Worm (Caenorhabditis elegans) whole organism, young adult: ENCODE results near the gene acr-25.

Experiments used
- B0336.3 ChIP-seq: fragments of 200-800 bp; sonication (Bioruptor generic); IDR thresholded peaks from 2 replicates; pipeline ENCODE4 v1.3.6; 2022; ENCODE audit warnings: missing genetic modification characterization, missing compliant biosample characterization
- C17E4.6 ChIP-seq: fragments of 200-800 bp; sonication (Bioruptor generic); IDR thresholded peaks from 2 replicates; pipeline ENCODE4 v1.3.6; 2022; ENCODE audit warnings: missing genetic modification reagents, missing genetic modification characterization, missing compliant biosample characterization
- F23B12.7 ChIP-seq: sonication (generic microtip); optimal IDR thresholded peaks from 2 replicates; lab custom pipeline; 2017; ENCODE audit warnings: missing genetic modification characterization, mild to moderate bottlenecking, missing compliant biosample characterization, antibody characterized with exemption, moderate library complexity; ENCODE audit not compliant: insufficient read depth
- F39B2.1 ChIP-seq: fragments of 200-800 bp; sonication (Bioruptor generic); IDR thresholded peaks from 2 replicates; pipeline ENCODE4 v1.3.6; 2022; ENCODE audit warnings: missing genetic modification reagents, missing genetic modification characterization, missing compliant biosample characterization
- F49E8.2 ChIP-seq: sonication (generic microtip); optimal IDR thresholded peaks from 3 replicates; lab custom pipeline; 2017; ENCODE audit warnings: missing genetic modification characterization, mild to moderate bottlenecking, missing compliant biosample characterization, antibody characterized with exemption, moderate library complexity; ENCODE audit not compliant: insufficient read depth
- F55B11.4 ChIP-seq: sonication (generic microtip); optimal IDR thresholded peaks from 2 replicates; lab custom pipeline; 2016; ENCODE audit warnings: missing compliant biosample characterization, missing genetic modification characterization, borderline replicate concordance; ENCODE audit not compliant: insufficient read depth
- F57C9.4 ChIP-seq: sonication (generic microtip); optimal IDR thresholded peaks from 2 replicates; lab custom pipeline; 2017; ENCODE audit warnings: mild to moderate bottlenecking, missing genetic modification characterization, missing compliant biosample characterization
- K11D2.4 ChIP-seq: fragments of 200-800 bp; sonication (Bioruptor generic); IDR thresholded peaks from 2 replicates; pipeline ENCODE4 v1.3.6; 2022; ENCODE audit warnings: missing genetic modification reagents, missing genetic modification characterization, missing compliant biosample characterization
- K12H6.12 ChIP-seq: fragments of 200-800 bp; sonication (Bioruptor generic); optimal IDR thresholded peaks from 2 replicates; lab custom pipeline; 2018; ENCODE audit warnings: mild to moderate bottlenecking, missing genetic modification characterization, missing compliant biosample characterization
- T26A5.8 ChIP-seq: sonication (generic microtip); optimal IDR thresholded peaks from 2 replicates; lab custom pipeline; 2016; ENCODE audit warnings: missing genetic modification characterization, missing compliant biosample characterization
- Y56A3A.18 ChIP-seq: fragments of 200-800 bp; sonication (Bioruptor generic); IDR thresholded peaks from 2 replicates; pipeline ENCODE4 v1.3.6; 2022; ENCODE audit warnings: missing genetic modification reagents, missing genetic modification characterization, missing compliant biosample characterization
- Y67H2A.10 ChIP-seq: fragments of 200-800 bp; sonication (Bioruptor generic); conservative IDR thresholded peaks from 2 replicates; pipeline ENCODE4 v1.3.6; 2022; ENCODE audit warnings: missing genetic modification reagents, missing genetic modification characterization, missing compliant biosample characterization
- Y79H2A.3 ChIP-seq: fragments of 200-800 bp; sonication (Bioruptor generic); conservative IDR thresholded peaks from 2 replicates; pipeline ENCODE4 v1.3.6; 2022; ENCODE audit warnings: missing genetic modification reagents, missing genetic modification characterization, missing compliant biosample characterization
- Y95B8A.8 ChIP-seq: fragments of 200-800 bp; sonication (Bioruptor generic); IDR thresholded peaks from 2 replicates; pipeline ENCODE4 v1.3.6; 2022; ENCODE audit warnings: missing genetic modification reagents, missing genetic modification characterization, missing compliant biosample characterization
- ama-1 ChIP-seq, 3 experiments: fragments of 150-350 bp in 1 of 3; sonication (generic microtip) in 2 of 3; optimal IDR thresholded peaks; 2 replicates each; lab custom pipeline; 2014 to 2018; ENCODE audit warnings: missing biosample characterization in 2 of 3, missing genetic modification characterization in 2 of 3, missing genetic modification reagents in 2 of 3
- attf-5 ChIP-seq: fragments of 200-800 bp; sonication (Bioruptor generic); optimal IDR thresholded peaks from 2 replicates; lab custom pipeline; 2018; ENCODE audit warnings: mild to moderate bottlenecking, missing genetic modification characterization, missing compliant biosample characterization
- ceh-27 ChIP-seq: fragments of 200-800 bp; sonication (Bioruptor generic); optimal IDR thresholded peaks from 2 replicates; lab custom pipeline; 2018; ENCODE audit warnings: mild to moderate bottlenecking, missing genetic modification characterization, moderate library complexity, missing compliant biosample characterization
- die-1 ChIP-seq: sonication (generic microtip); optimal IDR thresholded peaks from 2 replicates; lab custom pipeline; 2016; ENCODE audit warnings: missing genotype, mild to moderate bottlenecking, missing genetic modification characterization, missing compliant biosample characterization
- egl-18 ChIP-seq: fragments of 200-800 bp; sonication (Bioruptor generic); IDR thresholded peaks from 2 replicates; pipeline ENCODE4 v1.3.6; 2022; ENCODE audit warnings: missing genetic modification reagents, missing genetic modification characterization, missing compliant biosample characterization
- gei-17 ChIP-seq: fragments of 200-800 bp; sonication (Bioruptor generic); optimal IDR thresholded peaks from 2 replicates; lab custom pipeline; 2018; ENCODE audit warnings: mild to moderate bottlenecking, missing genetic modification characterization, missing compliant biosample characterization
- him-1 ChIP-seq: sonication (generic microtip); optimal IDR thresholded peaks from 2 replicates; lab custom pipeline; 2016; ENCODE audit warnings: missing genotype, missing genetic modification reagents, missing genetic modification characterization, missing compliant biosample characterization
- hlh-12 ChIP-seq: sonication (generic microtip); optimal IDR thresholded peaks from 2 replicates; lab custom pipeline; 2016; ENCODE audit warnings: missing genetic modification characterization, missing compliant biosample characterization
- hmg-1.2 ChIP-seq: fragments of 200-800 bp; sonication (Bioruptor generic); IDR thresholded peaks from 2 replicates; pipeline ENCODE4 v1.3.6; 2022; ENCODE audit warnings: missing genetic modification reagents, missing genetic modification characterization, missing compliant biosample characterization
- hmg-20 ChIP-seq: fragments of 200-800 bp; sonication (Bioruptor generic); IDR thresholded peaks from 2 replicates; pipeline ENCODE4 v1.3.6; 2022; ENCODE audit warnings: missing genetic modification reagents, missing genetic modification characterization, missing compliant biosample characterization
- hrde-1 ChIP-seq: sonication (generic microtip); optimal IDR thresholded peaks from 2 replicates; lab custom pipeline; 2016; ENCODE audit warnings: missing genetic modification characterization, mild to moderate bottlenecking, missing compliant biosample characterization, moderate library complexity, missing genotype, missing genetic modification reagents, borderline replicate concordance
- let-526 ChIP-seq: fragments of 200-800 bp; sonication (Bioruptor generic); IDR thresholded peaks from 2 replicates; pipeline ENCODE4 v1.3.6; 2022; ENCODE audit warnings: missing genetic modification reagents, missing genetic modification characterization, missing compliant biosample characterization
- let-607 ChIP-seq, 2 experiments: fragments of 200-800 bp in 1 of 2; sonication (Bioruptor generic) in 1 of 2; sonication (generic microtip) in 1 of 2; optimal IDR thresholded peaks; 2 replicates each; lab custom pipeline; 2016 to 2018; ENCODE audit warnings: mild to moderate bottlenecking in 2 of 2, missing compliant biosample characterization in 2 of 2, missing genetic modification characterization in 2 of 2, moderate library complexity in 2 of 2, missing genotype in 1 of 2
- lin-40 ChIP-seq: sonication (generic microtip); optimal IDR thresholded peaks from 2 replicates; lab custom pipeline; 2016; ENCODE audit warnings: missing genetic modification characterization, mild to moderate bottlenecking, missing compliant biosample characterization, missing genotype, missing genetic modification reagents
- lsy-27 ChIP-seq: sonication (generic microtip); optimal IDR thresholded peaks from 2 replicates; lab custom pipeline; 2017; ENCODE audit warnings: missing genetic modification characterization, mild to moderate bottlenecking, missing compliant biosample characterization, antibody characterized with exemption, missing genotype, borderline replicate concordance; ENCODE audit not compliant: insufficient read depth
- madf-10 ChIP-seq: sonication (generic microtip); optimal IDR thresholded peaks from 2 replicates; lab custom pipeline; 2016; ENCODE audit warnings: mild to moderate bottlenecking, missing genetic modification characterization, missing compliant biosample characterization
- madf-3 ChIP-seq: fragments of 200-800 bp; sonication (Bioruptor generic); IDR thresholded peaks from 2 replicates; pipeline ENCODE4 v1.3.6; 2022; ENCODE audit warnings: missing genetic modification reagents, missing genetic modification characterization, missing compliant biosample characterization
- mcd-1 ChIP-seq: fragments of 200-800 bp; sonication (Bioruptor generic); IDR thresholded peaks from 2 replicates; pipeline ENCODE4 v1.3.6; 2022; ENCODE audit warnings: missing genetic modification reagents, missing genetic modification characterization, missing compliant biosample characterization
- mxl-1 ChIP-seq: sonication (generic microtip); optimal IDR thresholded peaks from 2 replicates; lab custom pipeline; 2016; ENCODE audit warnings: missing genetic modification characterization, missing compliant biosample characterization
- nfya-1 ChIP-seq: sonication (generic microtip); optimal IDR thresholded peaks from 2 replicates; lab custom pipeline; 2017; ENCODE audit warnings: antibody characterized with exemption, missing compliant biosample characterization, missing genetic modification characterization, borderline replicate concordance; ENCODE audit not compliant: insufficient read depth
- nhr-179 ChIP-seq: sonication (generic microtip); optimal IDR thresholded peaks from 2 replicates; lab custom pipeline; 2016; ENCODE audit warnings: mild to moderate bottlenecking, missing genetic modification characterization, missing compliant biosample characterization
- nhr-80 ChIP-seq: sonication (generic microtip); optimal IDR thresholded peaks from 2 replicates; lab custom pipeline; 2016; ENCODE audit warnings: missing genetic modification characterization, missing compliant biosample characterization
- nhr-90 ChIP-seq: sonication (generic microtip); optimal IDR thresholded peaks from 2 replicates; lab custom pipeline; 2016; ENCODE audit warnings: missing genotype, mild to moderate bottlenecking, missing genetic modification characterization, missing compliant biosample characterization
- pbrm-1 ChIP-seq: fragments of 200-800 bp; sonication (Bioruptor generic); IDR thresholded peaks from 2 replicates; pipeline ENCODE4 v1.3.6; 2022; ENCODE audit warnings: missing genetic modification reagents, missing genetic modification characterization, missing compliant biosample characterization
- pha-4 ChIP-seq: fragments of 150-350 bp; sonication (generic microtip); optimal IDR thresholded peaks from 2 replicates; lab custom pipeline; 2014; ENCODE audit warnings: missing biosample characterization, missing genetic modification reagents, missing genetic modification characterization
- rcor-1 ChIP-seq: fragments of 200-800 bp; sonication (Bioruptor generic); IDR thresholded peaks from 2 replicates; pipeline ENCODE4 v1.3.6; 2022; ENCODE audit warnings: missing genetic modification reagents, missing genetic modification characterization, missing compliant biosample characterization
- rec-8 ChIP-seq, 2 experiments: sonication (generic microtip); optimal IDR thresholded peaks; 2 replicates each; lab custom pipeline; 2016; ENCODE audit warnings: mild to moderate bottlenecking in 2 of 2, missing genetic modification characterization in 2 of 2, missing genetic modification reagents in 2 of 2, missing genotype in 2 of 2, missing biosample characterization in 1 of 2, missing compliant biosample characterization in 1 of 2, moderate library complexity in 1 of 2
- rpc-1 ChIP-seq, 2 experiments: fragments of 150-350 bp in 1 of 2; sonication (generic microtip) in 1 of 2; optimal IDR thresholded peaks; 2 replicates each; lab custom pipeline; 2014 to 2018; ENCODE audit warnings: missing biosample characterization in 1 of 2, missing genetic modification characterization in 1 of 2, missing genetic modification reagents in 1 of 2, missing genotype in 1 of 2
- sptf-2 ChIP-seq: fragments of 200-800 bp; sonication (Bioruptor generic); optimal IDR thresholded peaks from 2 replicates; lab custom pipeline; 2018; ENCODE audit warnings: mild to moderate bottlenecking, missing genetic modification characterization, missing compliant biosample characterization
- unc-130 ChIP-seq: sonication (generic microtip); optimal IDR thresholded peaks from 2 replicates; lab custom pipeline; 2016; ENCODE audit warnings: missing genetic modification reagents, missing genetic modification characterization, missing compliant biosample characterization
- ztf-18 ChIP-seq: sonication (generic microtip); optimal IDR thresholded peaks from 2 replicates; lab custom pipeline; 2016; ENCODE audit warnings: missing genotype, mild to moderate bottlenecking, missing genetic modification characterization, missing compliant biosample characterization
- ztf-25 ChIP-seq: fragments of 200-800 bp; sonication (Bioruptor generic); IDR thresholded peaks from 2 replicates; pipeline ENCODE4 v1.3.6; 2022; ENCODE audit warnings: missing genetic modification reagents, missing genetic modification characterization, missing compliant biosample characterization

acr-25 gene

DNA sequence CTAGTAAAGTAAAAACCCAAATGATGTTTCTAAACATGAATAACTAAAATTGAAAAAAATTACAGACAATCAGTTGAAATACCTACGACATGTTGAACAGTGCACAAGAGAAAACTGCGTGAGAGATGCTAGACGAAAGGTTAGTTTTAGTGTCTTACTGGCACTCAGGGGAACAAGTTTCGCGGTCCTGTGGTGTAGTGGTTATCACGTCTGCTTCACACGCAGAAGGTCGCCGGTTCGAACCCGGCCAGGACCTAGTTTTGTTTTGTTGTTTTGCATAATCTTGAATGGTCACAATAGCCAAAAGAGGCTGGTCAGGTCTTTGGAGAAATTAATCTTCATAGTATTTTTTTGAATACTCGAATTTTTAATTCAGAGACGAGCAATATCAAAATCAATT, 16.9 kb downstream of the acr-25 start (continued):
- TF ChIP-seq rec-8 (tag; optimal IDR thresholded peaks at IDR 0.05; lab: Kevin White, UChicago) (peak; percentile 45 to 46), pbrm-1 (GFP tag; lab: Robert Waterston, UW) (peak; percentile 74), Y67H2A.10 (GFP tag; lab: Robert Waterston, UW) (no peak; the same call in 1 of the 2 replicates), F39B2.1 (GFP tag; lab: Robert Waterston, UW) (0 out of 2 replicates have a peak, but pooled peaks have one; percentile 57), gei-17 (GFP tag; lab: Kevin White, UChicago) (no peak), F55B11.4 (tag; lab: Kevin White, UChicago) (no peak), rcor-1 (GFP tag; lab: Robert Waterston, UW) (peak; percentile 52), F23B12.7 (tag; lab: Kevin White, UChicago) (peak; percentile 67), K12H6.12 (tag; lab: Kevin White, UChicago) (peak; percentile 37), T26A5.8 (no peak), let-607 (tag; optimal IDR thresholded peaks at IDR 0.05; lab: Kevin White, UChicago) (peak in 1 of 2 experiments; percentile 20), attf-5 (GFP tag; lab: Kevin White, UChicago) (peak; percentile 61), ztf-25 (GFP tag; lab: Robert Waterston, UW) (no peak), let-526 (GFP tag; lab: Robert Waterston, UW) (peak; percentile 72; the same call in 1 of the 2 replicates), ztf-18 (tag; lab: Kevin White, UChicago) (peak; percentile 62), lsy-27 (peak; percentile 16), him-1 (peak; percentile 86), F49E8.2 (peak; percentile 54), hrde-1 (peak; percentile 27), Y79H2A.3 (GFP tag; lab: Robert Waterston, UW) (0 out of 2 replicates have a peak, but pooled peaks have one; percentile 12), egl-18 (GFP tag; lab: Robert Waterston, UW) (no peak), madf-10 (peak; percentile 66), B0336.3 (GFP tag; lab: Robert Waterston, UW) (peak; percentile 57), nhr-80 (tag; lab: Kevin White, UChicago) (peak; percentile 35), mcd-1 (GFP tag; lab: Robert Waterston, UW) (peak; percentile 62), K11D2.4 (GFP tag; lab: Robert Waterston, UW) (0 out of 2 replicates have a peak, but pooled peaks have one; percentile 62), ceh-27 (GFP tag; lab: Kevin White, UChicago) (peak; percentile 60), nhr-179 (tag; lab: Kevin White, UChicago) (no peak), Y56A3A.18 (GFP tag; lab: Robert Waterston, UW) (peak; percentile 63), Y95B8A.8 (GFP tag; lab: Robert Waterston, UW) (no peak), F57C9.4 (tag; lab: Kevin White, UChicago) (no peak), ama-1 (optimal IDR thresholded peaks at IDR 0.05; lab: Kevin White, UChicago) (no peak), ama-1 (GFP tag; optimal IDR thresholded peaks at IDR 0.05; lab: Kevin White, UChicago) (peak in 1 of 2 experiments; percentile 51), nhr-90 (tag; lab: Kevin White, UChicago) (peak; percentile 75), C17E4.6 (GFP tag; lab: Robert Waterston, UW) (no peak), madf-3 (GFP tag; lab: Robert Waterston, UW) (0 out of 2 replicates have a peak, but pooled peaks have one; percentile 55), hmg-1.2 (GFP tag; lab: Robert Waterston, UW) (peak; percentile 64), unc-130 (GFP tag; lab: Kevin White, UChicago) (peak; percentile 4), pha-4 (tag; lab: Kevin White, UChicago) (no peak), nfya-1 (tag; lab: Kevin White, UChicago) (no peak), lin-40 (tag; lab: Kevin White, UChicago) (peak; percentile 46), hlh-12 (tag; lab: Kevin White, UChicago) (peak; percentile 26), hmg-20 (GFP tag; lab: Robert Waterston, UW) (0 out of 2 replicates have a peak, but pooled peaks have one; percentile 45), rpc-1 (optimal IDR thresholded peaks at IDR 0.05; lab: Kevin White, UChicago) (peak; percentile 71), rpc-1 (tag; optimal IDR thresholded peaks at IDR 0.05; lab: Kevin White, UChicago) (peak; percentile 88), die-1 (tag; lab: Kevin White, UChicago) (peak; percentile 73), mxl-1 (tag; lab: Kevin White, UChicago) (peak; percentile 66), sptf-2 (GFP tag; lab: Kevin White, UChicago) (no peak)
